Worm (Caenorhabditis elegans): Measurements from ENCODE around the gene ZC449.8.

The ZC449.8 gene

ce11 chrX:4982009-4982625 lies 33.8 kb upstream of the ZC449.8 start (continued):
- no peak for TF ChIP-seq ceh-9 (tag; optimal IDR thresholded peaks at IDR 0.05)

ce11 chrX:4986354-4986753 lies 29.5 kb upstream of the ZC449.8 start:
- no peak for TF ChIP-seq fkh-2 (tag; optimal IDR thresholded peaks at IDR 0.05)
- TF ChIP-seq ztf-4 (tag; optimal IDR thresholded peaks at IDR 0.05), result no peak
- no peak for TF ChIP-seq elt-3 (tag; optimal IDR thresholded peaks at IDR 0.05)
- no peak for TF ChIP-seq ceh-9 (tag; optimal IDR thresholded peaks at IDR 0.05)
- no peak for TF ChIP-seq aly-2 (tag; optimal IDR thresholded peaks at IDR 0.05)
- no peak for TF ChIP-seq fkh-10 (GFP tag; optimal IDR thresholded peaks at IDR 0.05)
- TF ChIP-seq nhr-67 (tag; optimal IDR thresholded peaks at IDR 0.05), result no peak
- TF ChIP-seq tbx-2 (tag; optimal IDR thresholded peaks at IDR 0.05), result no peak

ce11 chrX:4987617-4988016 lies 28.3 kb upstream of the ZC449.8 start:
- no peak for TF ChIP-seq unc-39 (tag; optimal IDR thresholded peaks at IDR 0.05)
- TF ChIP-seq pha-4 (tag; optimal IDR thresholded peaks at IDR 0.05), result no peak
- no peak for TF ChIP-seq nhr-77 (tag; optimal IDR thresholded peaks at IDR 0.05)
- TF ChIP-seq elt-3 (tag; optimal IDR thresholded peaks at IDR 0.05), result no peak
- no peak for TF ChIP-seq mdl-1 (tag; optimal IDR thresholded peaks at IDR 0.05)
- TF ChIP-seq nhr-28 (tag; optimal IDR thresholded peaks at IDR 0.05), result no peak
- no peak for TF ChIP-seq sea-2 (GFP tag; optimal IDR thresholded peaks at IDR 0.05)

- no peak for TF ChIP-seq nhr-23 (tag; optimal IDR thresholded peaks at IDR 0.05)
- TF ChIP-seq fos-1 (tag; optimal IDR thresholded peaks at IDR 0.05), result no peak
- no peak for TF ChIP-seq nhr-67 (tag; optimal IDR thresholded peaks at IDR 0.05)
- TF ChIP-seq ZK546.5 (tag; optimal IDR thresholded peaks at IDR 0.05), result no peak
- no peak for TF ChIP-seq elt-1 (tag; optimal IDR thresholded peaks at IDR 0.05)
- no peak for TF ChIP-seq eor-1 (tag; optimal IDR thresholded peaks at IDR 0.05)
These were observed 23.4 kb upstream of the ZC449.8 start for ce11 chrX:4992523-4992922.

- peak; percentile 40 for TF ChIP-seq elt-2 (tag; optimal IDR thresholded peaks at IDR 0.05)
- no peak for TF ChIP-seq nhr-43 (tag; optimal IDR thresholded peaks at IDR 0.05; ENCODE audit: poor library complexity, severe bottlenecking)
- TF ChIP-seq ceh-28 (tag; optimal IDR thresholded peaks at IDR 0.05), result peak; percentile 13
- no peak for TF ChIP-seq lsy-12 (tag; optimal IDR thresholded peaks at IDR 0.05)
- TF ChIP-seq hmg-11 (tag; optimal IDR thresholded peaks at IDR 0.05), result peak; percentile 54
- peak; percentile 46 for TF ChIP-seq lin-15B (tag; optimal IDR thresholded peaks at IDR 0.05)
- TF ChIP-seq skn-1 (tag; optimal IDR thresholded peaks at IDR 0.05), result peak; percentile 7
- TF ChIP-seq pha-4 (tag; optimal IDR thresholded peaks at IDR 0.05), result peak; percentile 49
- peak; percentile 70 for TF ChIP-seq pqm-1 (tag; optimal IDR thresholded peaks at IDR 0.05)
- TF ChIP-seq lin-39 (tag; optimal IDR thresholded peaks at IDR 0.05), result peak; percentile 72
- TF ChIP-seq nhr-25 (tag; optimal IDR thresholded peaks at IDR 0.05), result peak; percentile 38
- TF ChIP-seq snpc-4 (tag; optimal IDR thresholded peaks at IDR 0.05), result peak; percentile 8
- no peak for TF ChIP-seq ama-1 (optimal IDR thresholded peaks at IDR 0.05)
These were observed 18.3 kb upstream of the ZC449.8 start, which contains the start of gene ZC8.6 for ce11 chrX:4997548-4998087. Gene ZC8.6 (minus strand): TSS chrX:4997598.

- TF ChIP-seq mml-1 (tag; optimal IDR thresholded peaks at IDR 0.05) (no peak), fos-1 (tag; optimal IDR thresholded peaks at IDR 0.05) (no peak), ceh-82 (tag; optimal IDR thresholded peaks at IDR 0.05) (no peak), daf-12 (tag; optimal IDR thresholded peaks at IDR 0.05) (no peak), sea-2 (GFP tag; optimal IDR thresholded peaks at IDR 0.05) (no peak), nhr-76 (tag; optimal IDR thresholded peaks at IDR 0.05) (no peak), mdl-1 (tag; optimal IDR thresholded peaks at IDR 0.05) (no peak), egl-27 (tag; optimal IDR thresholded peaks at IDR 0.05) (no peak), nhr-67 (tag; optimal IDR thresholded peaks at IDR 0.05) (no peak), elt-1 (tag; optimal IDR thresholded peaks at IDR 0.05) (no peak), nhr-23 (tag; optimal IDR thresholded peaks at IDR 0.05) (no peak), aly-2 (tag; optimal IDR thresholded peaks at IDR 0.05) (no peak), eor-1 (tag; optimal IDR thresholded peaks at IDR 0.05) (no peak), elt-2 (tag; optimal IDR thresholded peaks at IDR 0.05) (no peak), R02D3.7 (tag; optimal IDR thresholded peaks at IDR 0.05) (no peak), unc-39 (tag; optimal IDR thresholded peaks at IDR 0.05) (no peak), nfya-1 (tag; optimal IDR thresholded peaks at IDR 0.05; ENCODE audit: insufficient read depth) (no peak), ztf-4 (tag; optimal IDR thresholded peaks at IDR 0.05) (no peak), ama-1 (optimal IDR thresholded peaks at IDR 0.05) (no peak)
These were observed 17.0 kb upstream of the ZC449.8 start, which contains the start of gene set-30 for ce11 chrX:4998875-4999274. Gene set-30 (plus strand): TSS chrX:4999270.

All from whole organism, L3 larva.